Fruit fly (Drosophila melanogaster) whole organism, embryonic: Measurements from ENCODE around the gene Nnp-1.
A peak's percentile ranks its signal among the peaks of the same experiment; 100 is the strongest.

ENCODE experiments used
- Aef1 ChIP-seq: fragments of 200-800 bp; sonication (Bioruptor generic); IDR thresholded peaks from 3 replicates; pipeline ENCODE4 v1.3.6; 2022; ENCODE audit warnings: missing biosample characterization, missing genetic modification characterization
- Atf3 ChIP-seq: fragments of 200-800 bp; sonication (Bioruptor generic); optimal IDR thresholded peaks from 3 replicates; lab custom pipeline; 2016; ENCODE audit warnings: missing biosample characterization, missing genetic modification characterization
- Atf6 ChIP-seq: fragments of 200-800 bp; sonication (Bioruptor generic); IDR thresholded peaks from 2 replicates; pipeline ENCODE4 v1.3.6; 2022; ENCODE audit warnings: missing biosample characterization, missing genetic modification characterization
- Bgb ChIP-seq: fragments of 200-800 bp; sonication (Bioruptor generic); IDR thresholded peaks from 2 replicates; pipeline ENCODE4 v1.3.6; 2022; ENCODE audit warnings: missing biosample characterization, missing genetic modification characterization; ENCODE audit not compliant: partially characterized antibody
- CG10979 ChIP-seq: fragments of 200-800 bp; sonication (Bioruptor generic); optimal IDR thresholded peaks from 2 replicates; lab custom pipeline; 2018; ENCODE audit warnings: missing biosample characterization, mild to moderate bottlenecking, missing genetic modification characterization, moderate library complexity
- CG11085 ChIP-seq: fragments of 200-800 bp; sonication (Bioruptor generic); IDR thresholded peaks from 2 replicates; pipeline ENCODE4 v1.3.6; 2022; ENCODE audit warnings: missing biosample characterization, missing genetic modification characterization
- CG11696 ChIP-seq: fragments of 200-800 bp; sonication (Bioruptor generic); IDR thresholded peaks from 2 replicates; pipeline ENCODE4 v1.3.6; 2022; ENCODE audit warnings: missing biosample characterization, missing genetic modification characterization
- CG11723 ChIP-seq: fragments of 200-800 bp; sonication (Bioruptor generic); optimal IDR thresholded peaks from 2 replicates; lab custom pipeline; 2017; ENCODE audit warnings: missing biosample characterization, mild to moderate bottlenecking, missing genetic modification characterization
- CG12391 ChIP-seq: fragments of 200-800 bp; sonication (Bioruptor generic); optimal IDR thresholded peaks from 3 replicates; lab custom pipeline; 2018; ENCODE audit warnings: missing biosample characterization, mild to moderate bottlenecking, missing genetic modification characterization, moderate library complexity
- CG13287 ChIP-seq: fragments of 200-800 bp; sonication (Bioruptor generic); IDR thresholded peaks from 2 replicates; pipeline ENCODE4 v1.3.6; 2022; ENCODE audit warnings: missing biosample characterization, missing genetic modification characterization; ENCODE audit not compliant: partially characterized antibody
- CG14014 ChIP-seq: fragments of 200-800 bp; sonication (Bioruptor generic); IDR thresholded peaks from 2 replicates; pipeline ENCODE4 v1.3.6; 2022; ENCODE audit warnings: missing biosample characterization, missing genetic modification characterization
- CG15601 ChIP-seq: fragments of 200-800 bp; sonication (Bioruptor generic); optimal IDR thresholded peaks from 3 replicates; lab custom pipeline; 2019; ENCODE audit warnings: missing biosample characterization, mild to moderate bottlenecking, missing genetic modification characterization, moderate library complexity
- CG17186 ChIP-seq: fragments of 200-800 bp; sonication (Bioruptor generic); optimal IDR thresholded peaks from 3 replicates; lab custom pipeline; 2017; ENCODE audit warnings: missing biosample characterization, missing genetic modification reagents, missing genetic modification characterization
- CG18476 ChIP-seq: fragments of 200-800 bp; sonication (Bioruptor generic); optimal IDR thresholded peaks from 2 replicates; lab custom pipeline; 2016; ENCODE audit warnings: missing biosample characterization, mild to moderate bottlenecking, missing genetic modification characterization
- CG3726 ChIP-seq: fragments of 200-800 bp; sonication (Bioruptor generic); IDR thresholded peaks from 3 replicates; pipeline ENCODE4, ENCODE4 v1.3.6; 2022; ENCODE audit warnings: missing biosample characterization, missing genetic modification characterization
- CG3838 ChIP-seq: fragments of 200-800 bp; sonication (Bioruptor generic); optimal IDR thresholded peaks from 3 replicates; lab custom pipeline; 2016; ENCODE audit warnings: missing biosample characterization, missing genetic modification characterization
- CG4328 ChIP-seq: fragments of 200-800 bp; sonication (Bioruptor generic); optimal IDR thresholded peaks from 3 replicates; lab custom pipeline; 2017; ENCODE audit warnings: missing biosample characterization, missing genetic modification reagents, missing genetic modification characterization
- CG4360 ChIP-seq: fragments of 200-800 bp; sonication (Bioruptor generic); IDR thresholded peaks from 2 replicates; pipeline ENCODE4 v1.3.6; 2022; ENCODE audit warnings: missing biosample characterization, missing genetic modification characterization
- CG4424 ChIP-seq: fragments of 200-800 bp; sonication (Bioruptor generic); optimal IDR thresholded peaks from 3 replicates; lab custom pipeline; 2016; ENCODE audit warnings: missing biosample characterization, missing genetic modification characterization
- CG5180 ChIP-seq: fragments of 200-800 bp; sonication (Bioruptor generic); optimal IDR thresholded peaks from 3 replicates; lab custom pipeline; 2017; ENCODE audit warnings: missing biosample characterization, missing genetic modification characterization, mild to moderate bottlenecking, moderate library complexity, missing genetic modification reagents
- CG7271 ChIP-seq: fragments of 200-800 bp; sonication (Bioruptor generic); optimal IDR thresholded peaks from 2 replicates; lab custom pipeline; 2018; ENCODE audit warnings: missing biosample characterization, mild to moderate bottlenecking, missing genetic modification characterization, moderate library complexity
- CG7372 ChIP-seq: fragments of 200-800 bp; sonication (Bioruptor generic); IDR thresholded peaks from 2 replicates; pipeline ENCODE4 v1.3.6; 2022; ENCODE audit warnings: missing biosample characterization, missing genetic modification characterization
- CG8359 ChIP-seq: fragments of 200-800 bp; sonication (Bioruptor generic); optimal IDR thresholded peaks from 2 replicates; lab custom pipeline; 2017; ENCODE audit warnings: missing biosample characterization, mild to moderate bottlenecking, missing genetic modification characterization, borderline replicate concordance
- Camta ChIP-seq: fragments of 200-800 bp; sonication (Bioruptor generic); optimal IDR thresholded peaks from 2 replicates; lab custom pipeline; 2016; ENCODE audit warnings: missing biosample characterization, missing genetic modification characterization
- Drgx ChIP-seq: fragments of 200-800 bp; sonication (Bioruptor generic); IDR thresholded peaks from 2 replicates; pipeline ENCODE4 v1.3.6; 2022; ENCODE audit warnings: missing biosample characterization, missing genetic modification characterization
- Kr ChIP-seq: fragments of 200-800 bp; sonication (Bioruptor generic); optimal IDR thresholded peaks from 2 replicates; lab custom pipeline; 2017; ENCODE audit warnings: missing biosample characterization, mild to moderate bottlenecking, missing genetic modification characterization
- Max ChIP-seq: fragments of 200-800 bp; sonication (Bioruptor generic); optimal IDR thresholded peaks from 2 replicates; lab custom pipeline; 2016; ENCODE audit warnings: missing biosample characterization, mild to moderate bottlenecking, missing genetic modification characterization
- Meics ChIP-seq: fragments of 200-800 bp; sonication (Bioruptor generic); optimal IDR thresholded peaks from 2 replicates; lab custom pipeline; 2017; ENCODE audit warnings: missing biosample characterization, mild to moderate bottlenecking, missing genetic modification characterization
- Myb ChIP-seq: fragments of 200-800 bp; sonication (Bioruptor generic); optimal IDR thresholded peaks from 2 replicates; lab custom pipeline; 2016; ENCODE audit warnings: missing biosample characterization, missing genetic modification characterization
- NC2β ChIP-seq: fragments of 200-800 bp; sonication (Bioruptor generic); optimal IDR thresholded peaks from 2 replicates; lab custom pipeline; 2016; ENCODE audit warnings: missing biosample characterization, missing genetic modification characterization
- Oli ChIP-seq: fragments of 200-800 bp; sonication (Bioruptor generic); optimal IDR thresholded peaks from 2 replicates; lab custom pipeline; 2018; ENCODE audit warnings: missing biosample characterization, mild to moderate bottlenecking, missing genetic modification characterization, moderate library complexity
- Vsx1 ChIP-seq: fragments of 200-800 bp; sonication (Bioruptor generic); optimal IDR thresholded peaks from 2 replicates; lab custom pipeline; 2017; ENCODE audit warnings: missing biosample characterization, mild to moderate bottlenecking, missing genetic modification characterization, missing genetic modification reagents
- ap ChIP-seq: fragments of 200-800 bp; sonication (Bioruptor generic); IDR thresholded peaks from 2 replicates; pipeline ENCODE4 v1.3.6; 2022; ENCODE audit warnings: missing biosample characterization, missing genetic modification characterization
- chm ChIP-seq: fragments of 200-800 bp; sonication (Bioruptor generic); IDR thresholded peaks from 2 replicates; pipeline ENCODE4 v1.3.6; 2022; ENCODE audit warnings: missing biosample characterization, missing genetic modification characterization
- da ChIP-seq: fragments of 200-800 bp; sonication (Bioruptor generic); optimal IDR thresholded peaks from 2 replicates; lab custom pipeline; 2016; ENCODE audit warnings: missing biosample characterization, missing genetic modification characterization
- dpn ChIP-seq, 2 experiments: fragments of 200-800 bp; sonication (Bioruptor generic); optimal IDR thresholded peaks; 3 replicates each; lab custom pipeline; 2016; ENCODE audit warnings: missing biosample characterization in 2 of 2, missing genetic modification characterization in 2 of 2
- gcm ChIP-seq: fragments of 200-800 bp; sonication (Bioruptor generic); optimal IDR thresholded peaks from 2 replicates; lab custom pipeline; 2019; ENCODE audit warnings: missing biosample characterization, mild to moderate bottlenecking, missing genetic modification characterization, moderate library complexity
- gro ChIP-seq: fragments of 200-800 bp; sonication (Bioruptor generic); optimal IDR thresholded peaks from 2 replicates; lab custom pipeline; 2016; ENCODE audit warnings: missing biosample characterization, missing genetic modification characterization
- hkb ChIP-seq, 2 experiments: fragments of 200-800 bp in 1 of 2; fragments of >200 bp in 1 of 2; sonication (Bioruptor generic) in 1 of 2; IDR thresholded peaks in 1 of 2; optimal IDR thresholded peaks in 1 of 2; 2 replicates each; pipeline versions ENCODE4 v1.3.6 to Lab custom; 2017 to 2022; ENCODE audit warnings: missing biosample characterization in 1 of 2, missing genetic modification characterization in 1 of 2
- kah ChIP-seq: fragments of 200-800 bp; sonication (Bioruptor generic); optimal IDR thresholded peaks from 2 replicates; lab custom pipeline; 2018; ENCODE audit warnings: missing biosample characterization, mild to moderate bottlenecking, missing genetic modification characterization
- nmo ChIP-seq: fragments of 200-800 bp; sonication (Bioruptor generic); optimal IDR thresholded peaks from 2 replicates; lab custom pipeline; 2018; ENCODE audit warnings: missing biosample characterization, mild to moderate bottlenecking, missing genetic modification characterization, moderate library complexity
- salm ChIP-seq: fragments of 200-800 bp; sonication (Bioruptor generic); optimal IDR thresholded peaks from 2 replicates; lab custom pipeline; 2018; ENCODE audit warnings: missing biosample characterization, mild to moderate bottlenecking, missing genetic modification characterization
- sc ChIP-seq, 3 experiments: fragments of >200 bp in 2 of 3; fragments of 200-800 bp in 1 of 3; sonication (Bioruptor generic) in 1 of 3; optimal IDR thresholded peaks; 2 replicates in 2 of 3; 3 replicates in 1 of 3; lab custom pipeline; 2017; ENCODE audit warnings: mild to moderate bottlenecking in 1 of 3, missing biosample characterization in 1 of 3, missing genetic modification characterization in 1 of 3, missing genetic modification reagents in 1 of 3
- scrt ChIP-seq: fragments of 200-800 bp; sonication (Bioruptor generic); optimal IDR thresholded peaks from 2 replicates; lab custom pipeline; 2018; ENCODE audit warnings: missing biosample characterization, mild to moderate bottlenecking, missing genetic modification characterization, moderate library complexity
- sens ChIP-seq: fragments of 200-800 bp; sonication (Bioruptor generic); peaks from one replicate; lab custom pipeline; 2016; ENCODE audit warnings: missing biosample characterization, missing genetic modification characterization
- slou ChIP-seq: fragments of 200-800 bp; sonication (Bioruptor generic); optimal IDR thresholded peaks from 3 replicates; lab custom pipeline; 2016; ENCODE audit warnings: missing biosample characterization, missing genetic modification characterization
- tin ChIP-seq: fragments of 200-800 bp; sonication (Bioruptor generic); optimal IDR thresholded peaks from 3 replicates; lab custom pipeline; 2016; ENCODE audit warnings: missing biosample characterization, missing genetic modification characterization
- tll ChIP-seq, 2 experiments: fragments of 200-800 bp in 1 of 2; fragments of >200 bp in 1 of 2; sonication (Bioruptor generic) in 1 of 2; optimal IDR thresholded peaks; 2 replicates each; lab custom pipeline; 2017 to 2019; ENCODE audit warnings: missing biosample characterization in 2 of 2, missing genetic modification characterization in 2 of 2, mild to moderate bottlenecking in 1 of 2, moderate library complexity in 1 of 2
- tna ChIP-seq: fragments of 200-800 bp; sonication (Bioruptor generic); IDR thresholded peaks from 2 replicates; pipeline ENCODE4 v1.3.6; 2022; ENCODE audit warnings: missing biosample characterization, missing genetic modification characterization; ENCODE audit not compliant: partially characterized antibody

Nnp-1 gene

DNA sequence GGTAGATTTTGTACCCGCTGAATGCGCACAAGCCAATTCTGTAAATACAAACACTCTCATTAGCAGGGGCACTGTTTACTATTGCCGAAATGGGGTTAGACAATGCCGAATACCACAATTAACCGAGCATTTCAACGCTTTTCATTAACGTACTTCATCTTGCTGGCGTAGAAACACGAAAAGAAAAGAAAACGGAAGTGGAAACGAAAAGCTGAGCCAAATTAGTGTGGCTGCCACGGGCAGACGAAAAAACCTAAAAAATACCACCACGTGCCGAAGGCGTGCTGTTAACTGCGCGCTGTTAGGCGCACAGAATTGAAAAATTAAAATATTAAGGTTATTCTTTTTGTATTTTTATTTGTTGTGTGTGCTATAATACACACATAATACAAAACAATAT, 28.9 kb upstream of the Nnp-1 start, which contains the start of gene RpL24 (continued):
- peak; percentile 90 for TF ChIP-seq CG12391 (tag; lab: Kevin White, UChicago)
- TF ChIP-seq slou (GFP tag; lab: Kevin White, UChicago), result peak; percentile 83
- TF ChIP-seq Max (GFP tag; lab: Kevin White, UChicago), result peak; percentile 98
- peak; percentile 97 for TF ChIP-seq sens (GFP tag; lab: Kevin White, UChicago)
- peak; percentile 88 for TF ChIP-seq tin (GFP tag; lab: Kevin White, UChicago)
- no peak for TF ChIP-seq tna (GFP tag; lab: Robert Waterston, UW)
- peak; percentile 94 for TF ChIP-seq gro (GFP tag; lab: Kevin White, UChicago)
- peak; percentile 85 for TF ChIP-seq CG8359 (GFP tag; lab: Kevin White, UChicago)
- peak; percentile 80 for TF ChIP-seq ap (GFP tag; lab: Robert Waterston, UW)
- TF ChIP-seq dpn (GFP tag; optimal IDR thresholded peaks at IDR 0.05; lab: Kevin White, UChicago), result peak; percentile 80 to 92
- TF ChIP-seq gcm, result peak; percentile 88
- peak; percentile 93 for TF ChIP-seq scrt (GFP tag; lab: Kevin White, UChicago)
- peak; percentile 97 for TF ChIP-seq Meics (GFP tag; lab: Kevin White, UChicago)
- peak; percentile 92 for TF ChIP-seq CG11723 (GFP tag; lab: Kevin White, UChicago)
- peak; percentile 29; the same call in 1 of the 2 replicates for TF ChIP-seq Bgb (GFP tag; lab: Robert Waterston, UW)
- TF ChIP-seq da (GFP tag; lab: Kevin White, UChicago), result peak; percentile 80
- peak; percentile 54 for TF ChIP-seq Myb (GFP tag; lab: Kevin White, UChicago)
- peak; percentile 97 for TF ChIP-seq chm (GFP tag; lab: Robert Waterston, UW)
- peak; percentile 63 for TF ChIP-seq CG18476 (GFP tag; lab: Kevin White, UChicago)
- peak; percentile 97 for TF ChIP-seq NC2β
- peak; percentile 75 for TF ChIP-seq CG10979 (tag; lab: Kevin White, UChicago)
- TF ChIP-seq Vsx1, result peak; percentile 94
- TF ChIP-seq nmo, result peak; percentile 86
- TF ChIP-seq Atf3 (GFP tag; lab: Kevin White, UChicago), result peak; percentile 72
- peak; percentile 62 for TF ChIP-seq CG3838 (GFP tag; lab: Kevin White, UChicago)
- peak; percentile 99 for TF ChIP-seq CG17186 (GFP tag; lab: Kevin White, UChicago)
- peak in 1 of 2 experiments; percentile 17 for TF ChIP-seq tll (GFP tag; optimal IDR thresholded peaks at IDR 0.05; lab: Kevin White, UChicago)
- peak; percentile 80 for TF ChIP-seq CG5180 (GFP tag; lab: Kevin White, UChicago)
- peak; percentile 36 for TF ChIP-seq Drgx
- TF ChIP-seq Camta (GFP tag; lab: Kevin White, UChicago), result peak; percentile 93
- TF ChIP-seq Atf6, result peak; percentile 90
- TF ChIP-seq kah (GFP tag; lab: Kevin White, UChicago), result peak; percentile 92
- TF ChIP-seq CG4360 (GFP tag; lab: Robert Waterston, UW), result peak; percentile 46
- TF ChIP-seq Kr (GFP tag; lab: Kevin White, UChicago), result peak; percentile 83
- peak; percentile 89 for TF ChIP-seq CG14014 (GFP tag; lab: Robert Waterston, UW)
- peak; percentile 26; the same call in 1 of the 2 replicates for TF ChIP-seq CG13287 (GFP tag; lab: Robert Waterston, UW)
- TF ChIP-seq Aef1, result peak; percentile 54; the same call in 2 of the 3 replicates
- no peak for TF ChIP-seq hkb (optimal IDR thresholded peaks at IDR 0.05; lab: Kevin White, UChicago)
- peak; percentile 94 for TF ChIP-seq hkb (GFP tag; IDR thresholded peaks at IDR 0.05; lab: Robert Waterston, UW)
- TF ChIP-seq salm (tag; lab: Kevin White, UChicago), result peak; percentile 84
- TF ChIP-seq sc (optimal IDR thresholded peaks at IDR 0.05; lab: Kevin White, UChicago), result no peak
- peak; percentile 88 for TF ChIP-seq sc (GFP tag; optimal IDR thresholded peaks at IDR 0.05; lab: Kevin White, UChicago)
- peak; percentile 75; the same call in 2 of the 3 replicates for TF ChIP-seq CG3726 (GFP tag; lab: Robert Waterston, UW)
- TF ChIP-seq CG7372 (GFP tag; lab: Robert Waterston, UW), result peak; percentile 64; the same call in 1 of the 2 replicates
- peak; percentile 98 for TF ChIP-seq CG7271 (tag; lab: Kevin White, UChicago)
- peak; percentile 71 for TF ChIP-seq Oli
- TF ChIP-seq CG4424 (GFP tag; lab: Kevin White, UChicago), result peak; percentile 90
- TF ChIP-seq CG11696 (GFP tag; lab: Robert Waterston, UW), result peak; percentile 77
- TF ChIP-seq CG11085 (GFP tag; lab: Robert Waterston, UW), result peak; percentile 85
- peak; percentile 84 for TF ChIP-seq CG15601 (tag; lab: Kevin White, UChicago)
- TF ChIP-seq CG4328 (GFP tag; lab: Kevin White, UChicago), result peak; percentile 95
